Fruit fly (Drosophila melanogaster) whole organism, embryonic: ENCODE data around the gene Aldh.

ENCODE experiments used
- Atf3 ChIP-seq: fragments of 200-800 bp; sonication (Bioruptor generic); optimal IDR thresholded peaks from 3 replicates; lab custom pipeline; 2016; ENCODE audit warnings: missing biosample characterization, missing genetic modification characterization
- CG12155 ChIP-seq: fragments of 200-800 bp; sonication (Bioruptor generic); optimal IDR thresholded peaks from 3 replicates; lab custom pipeline; 2016; ENCODE audit warnings: missing biosample characterization, missing genetic modification characterization
- CG13624 ChIP-seq: fragments of 200-800 bp; sonication (Bioruptor generic); optimal IDR thresholded peaks from 2 replicates; lab custom pipeline; 2016; ENCODE audit warnings: missing biosample characterization, missing genetic modification characterization
- CG14667 ChIP-seq: fragments of 200-800 bp; sonication (Bioruptor generic); IDR thresholded peaks from 2 replicates; pipeline ENCODE4 v1.3.6; 2022; ENCODE audit warnings: missing biosample characterization, missing genetic modification characterization
- CG15479 ChIP-seq: fragments of 200-800 bp; sonication (Bioruptor generic); optimal IDR thresholded peaks from 3 replicates; lab custom pipeline; 2019; ENCODE audit warnings: missing biosample characterization, mild to moderate bottlenecking, missing genetic modification characterization, moderate library complexity
- CG17802 ChIP-seq: fragments of 200-800 bp; sonication (Bioruptor generic); optimal IDR thresholded peaks from 2 replicates; lab custom pipeline; 2018; ENCODE audit warnings: missing biosample characterization, mild to moderate bottlenecking, missing genetic modification characterization, moderate library complexity
- CG17912 ChIP-seq: fragments of 200-800 bp; sonication (Bioruptor generic); optimal IDR thresholded peaks from 2 replicates; lab custom pipeline; 2018; ENCODE audit warnings: missing biosample characterization, mild to moderate bottlenecking, missing genetic modification characterization
- CG1832 ChIP-seq: fragments of 200-800 bp; sonication (Bioruptor generic); optimal IDR thresholded peaks from 2 replicates; lab custom pipeline; 2017; ENCODE audit warnings: missing biosample characterization, mild to moderate bottlenecking, missing genetic modification characterization, inconsistent platforms
- CG18764 ChIP-seq: fragments of 200-800 bp; sonication (Bioruptor generic); optimal IDR thresholded peaks from 3 replicates; lab custom pipeline; 2016; ENCODE audit warnings: missing biosample characterization, missing genetic modification characterization
- CG34224 ChIP-seq: fragments of 200-800 bp; sonication (Bioruptor generic); IDR thresholded peaks from 3 replicates; pipeline ENCODE4 v1.3.6; 2022; ENCODE audit warnings: missing biosample characterization, missing genetic modification characterization; ENCODE audit not compliant: partially characterized antibody
- CG34376 ChIP-seq: fragments of 200-800 bp; sonication (Bioruptor generic); optimal IDR thresholded peaks from 2 replicates; lab custom pipeline; 2018; ENCODE audit warnings: missing biosample characterization, mild to moderate bottlenecking, missing genetic modification characterization
- CG3838 ChIP-seq: fragments of 200-800 bp; sonication (Bioruptor generic); optimal IDR thresholded peaks from 3 replicates; lab custom pipeline; 2016; ENCODE audit warnings: missing biosample characterization, missing genetic modification characterization
- CG4328 ChIP-seq: fragments of 200-800 bp; sonication (Bioruptor generic); optimal IDR thresholded peaks from 3 replicates; lab custom pipeline; 2017; ENCODE audit warnings: missing biosample characterization, missing genetic modification reagents, missing genetic modification characterization
- CG7271 ChIP-seq: fragments of 200-800 bp; sonication (Bioruptor generic); optimal IDR thresholded peaks from 2 replicates; lab custom pipeline; 2018; ENCODE audit warnings: missing biosample characterization, mild to moderate bottlenecking, missing genetic modification characterization, moderate library complexity
- CG7839 ChIP-seq: fragments of 200-800 bp; sonication (Bioruptor generic); optimal IDR thresholded peaks from 3 replicates; lab custom pipeline; 2018; ENCODE audit warnings: missing biosample characterization, mild to moderate bottlenecking, missing genetic modification characterization, moderate library complexity
- CG8281 ChIP-seq: fragments of 200-800 bp; sonication (Bioruptor generic); optimal IDR thresholded peaks from 2 replicates; lab custom pipeline; 2018; ENCODE audit warnings: missing biosample characterization, mild to moderate bottlenecking, missing genetic modification characterization, moderate library complexity
- CG8944 ChIP-seq: fragments of 200-800 bp; sonication (Bioruptor generic); optimal IDR thresholded peaks from 3 replicates; lab custom pipeline; 2016; ENCODE audit warnings: missing biosample characterization, missing genetic modification characterization
- CG9817 ChIP-seq: fragments of 200-800 bp; sonication (Bioruptor generic); optimal IDR thresholded peaks from 2 replicates; lab custom pipeline; 2018; ENCODE audit warnings: missing biosample characterization, mild to moderate bottlenecking, missing genetic modification characterization, moderate library complexity
- CG9932 ChIP-seq: fragments of 200-800 bp; sonication (Bioruptor generic); IDR thresholded peaks from 2 replicates; pipeline ENCODE4 v1.3.6; 2022; ENCODE audit warnings: missing biosample characterization, missing genetic modification characterization
- D19B ChIP-seq: fragments of 200-800 bp; sonication (Bioruptor generic); optimal IDR thresholded peaks from 2 replicates; lab custom pipeline; 2017; ENCODE audit warnings: missing biosample characterization, mild to moderate bottlenecking, missing genetic modification characterization
- Dbx ChIP-seq: fragments of 200-800 bp; sonication (Bioruptor generic); IDR thresholded peaks from 3 replicates; pipeline ENCODE4 v1.3.6; 2022; ENCODE audit warnings: missing biosample characterization, missing genetic modification characterization
- Dek ChIP-seq: fragments of 200-800 bp; sonication (Bioruptor generic); optimal IDR thresholded peaks from 3 replicates; lab custom pipeline; 2019; ENCODE audit warnings: missing biosample characterization, mild to moderate bottlenecking, missing genetic modification characterization, moderate library complexity
- Dp ChIP-seq: fragments of 200-800 bp; sonication (Bioruptor generic); optimal IDR thresholded peaks from 2 replicates; lab custom pipeline; 2018; ENCODE audit warnings: missing biosample characterization, mild to moderate bottlenecking, missing genetic modification characterization, moderate library complexity
- Fer1 ChIP-seq: fragments of 200-800 bp; sonication (Bioruptor generic); optimal IDR thresholded peaks from 2 replicates; lab custom pipeline; 2017; ENCODE audit warnings: missing biosample characterization, mild to moderate bottlenecking, missing genetic modification characterization
- Gug ChIP-seq: fragments of 200-800 bp; sonication (Bioruptor generic); IDR thresholded peaks from 4 replicates; pipeline ENCODE4 v1.3.6; 2022; ENCODE audit warnings: missing biosample characterization, missing genetic modification characterization
- Hr39 ChIP-seq: fragments of >200 bp; optimal IDR thresholded peaks from 2 replicates; lab custom pipeline; 2017
- Hsf ChIP-seq: fragments of 200-800 bp; sonication (Bioruptor generic); optimal IDR thresholded peaks from 3 replicates; lab custom pipeline; 2016; ENCODE audit warnings: missing biosample characterization, missing genetic modification characterization
- Max ChIP-seq: fragments of 200-800 bp; sonication (Bioruptor generic); optimal IDR thresholded peaks from 2 replicates; lab custom pipeline; 2016; ENCODE audit warnings: missing biosample characterization, mild to moderate bottlenecking, missing genetic modification characterization
- Mrtf ChIP-seq: fragments of 200-800 bp; sonication (Bioruptor generic); IDR thresholded peaks from 3 replicates; pipeline ENCODE4 v1.3.6; 2022; ENCODE audit warnings: missing biosample characterization, missing genetic modification characterization
- NFAT ChIP-seq: fragments of 200-800 bp; sonication (Bioruptor generic); IDR thresholded peaks from 2 replicates; pipeline ENCODE4 v1.3.6; 2022; ENCODE audit warnings: missing biosample characterization, missing genetic modification characterization
- Sox102F ChIP-seq: fragments of 200-800 bp; sonication (Bioruptor generic); optimal IDR thresholded peaks from 2 replicates; lab custom pipeline; 2018; ENCODE audit warnings: missing biosample characterization, mild to moderate bottlenecking, missing genetic modification characterization, moderate library complexity
- Xrp1 ChIP-seq: fragments of 200-800 bp; sonication (Bioruptor generic); IDR thresholded peaks from 2 replicates; pipeline ENCODE4 v1.3.6; 2022; ENCODE audit warnings: missing biosample characterization, missing genetic modification characterization
- aop ChIP-seq: fragments of 200-800 bp; sonication (Bioruptor generic); IDR thresholded peaks from 2 replicates; pipeline ENCODE4 v1.3.6; 2022; ENCODE audit warnings: missing biosample characterization, missing genetic modification characterization
- bbx ChIP-seq: fragments of 200-800 bp; sonication (Bioruptor generic); IDR thresholded peaks from 2 replicates; pipeline ENCODE4 v1.3.6; 2022; ENCODE audit warnings: missing biosample characterization, missing genetic modification characterization; ENCODE audit not compliant: partially characterized antibody
- ci ChIP-seq: fragments of 200-800 bp; sonication (Bioruptor generic); IDR thresholded peaks from 3 replicates; pipeline ENCODE4 v1.3.6; 2022; ENCODE audit warnings: missing biosample characterization, missing genetic modification characterization
- danr ChIP-seq: fragments of 200-800 bp; sonication (Bioruptor generic); IDR thresholded peaks from 2 replicates; pipeline ENCODE4 v1.3.6; 2022; ENCODE audit warnings: missing biosample characterization, missing genetic modification characterization
- ems ChIP-seq: fragments of 200-800 bp; sonication (Bioruptor generic); optimal IDR thresholded peaks from 3 replicates; lab custom pipeline; 2016; ENCODE audit warnings: missing biosample characterization, missing genetic modification characterization
- esg ChIP-seq: fragments of 200-800 bp; sonication (Bioruptor generic); conservative IDR thresholded peaks from 2 replicates; pipeline ENCODE4 v1.3.6; 2022; ENCODE audit warnings: missing biosample characterization, missing genetic modification characterization
- eyg ChIP-seq: fragments of 200-800 bp; sonication (Bioruptor generic); optimal IDR thresholded peaks from 3 replicates; lab custom pipeline; 2016; ENCODE audit warnings: missing biosample characterization, missing genetic modification characterization
- fd102C ChIP-seq: fragments of 200-800 bp; sonication (Bioruptor generic); optimal IDR thresholded peaks from 2 replicates; lab custom pipeline; 2018; ENCODE audit warnings: missing biosample characterization, mild to moderate bottlenecking, missing genetic modification characterization, moderate library complexity
- gem ChIP-seq: fragments of 200-800 bp; sonication (Bioruptor generic); optimal IDR thresholded peaks from 2 replicates; lab custom pipeline; 2019; ENCODE audit warnings: missing biosample characterization, mild to moderate bottlenecking, missing genetic modification characterization, moderate library complexity
- grau ChIP-seq: fragments of 200-800 bp; optimal IDR thresholded peaks from 3 replicates; lab custom pipeline; 2019; ENCODE audit warnings: missing biosample characterization, mild to moderate bottlenecking, missing genetic modification characterization, moderate library complexity
- ind ChIP-seq: fragments of 200-800 bp; sonication (Bioruptor generic); optimal IDR thresholded peaks from 3 replicates; lab custom pipeline; 2016; ENCODE audit warnings: missing biosample characterization, missing genetic modification characterization
- lab ChIP-seq: fragments of 200-800 bp; sonication (Bioruptor generic); optimal IDR thresholded peaks from 3 replicates; lab custom pipeline; 2017; ENCODE audit warnings: missing biosample characterization, missing genetic modification characterization, mild to moderate bottlenecking, moderate library complexity, missing genetic modification reagents
- lbe ChIP-seq: fragments of 200-800 bp; sonication (Bioruptor generic); optimal IDR thresholded peaks from 2 replicates; lab custom pipeline; 2016; ENCODE audit warnings: missing biosample characterization, mild to moderate bottlenecking, missing genetic modification characterization
- pros ChIP-seq: fragments of 200-800 bp; sonication (Bioruptor generic); optimal IDR thresholded peaks from 3 replicates; lab custom pipeline; 2019; ENCODE audit warnings: missing biosample characterization, mild to moderate bottlenecking, missing genetic modification characterization, moderate library complexity
- ranshi ChIP-seq: fragments of 200-800 bp; sonication (Bioruptor generic); IDR thresholded peaks from 2 replicates; pipeline ENCODE4 v1.3.6; 2022; ENCODE audit warnings: missing biosample characterization, missing genetic modification characterization
- vnd ChIP-seq: fragments of 200-800 bp; sonication (Bioruptor generic); IDR thresholded peaks from 3 replicates; pipeline ENCODE4 v1.3.6; 2022; ENCODE audit warnings: missing biosample characterization, missing genetic modification characterization; ENCODE audit not compliant: partially characterized antibody
- wdn ChIP-seq: fragments of 200-800 bp; sonication (Bioruptor generic); IDR thresholded peaks from 2 replicates; pipeline ENCODE4 v1.3.6; 2022; ENCODE audit warnings: missing biosample characterization, missing genetic modification characterization
- zfh1 ChIP-seq: fragments of 200-800 bp; sonication (Bioruptor generic); IDR thresholded peaks from 3 replicates; pipeline ENCODE4 v1.3.6; 2022; ENCODE audit warnings: missing biosample characterization, missing genetic modification characterization

Gene Aldh

dm6 chr2L:9430992-9431602, 43.9 kb downstream of the Aldh start, which contains the start of the genes FucTB and scat (continued):
- TF ChIP-seq NFAT (GFP tag; lab: Robert Waterston, UW) (peak; percentile 93), Fer1 (GFP tag; lab: Kevin White, UChicago) (peak; percentile 86), CG9932 (peak; percentile 97), Mrtf (GFP tag; lab: Robert Waterston, UW) (peak; percentile 92), Dek (tag; lab: Kevin White, UChicago) (peak; percentile 89), vnd (peak; percentile 49; the same call in 1 of the 3 replicates), pros (no peak), ranshi (GFP tag; lab: Robert Waterston, UW) (peak; percentile 87), CG7839 (tag; lab: Kevin White, UChicago) (peak; percentile 90), Dbx (GFP tag; lab: Robert Waterston, UW) (peak; percentile 94), fd102C (no peak), Atf3 (peak; percentile 58), Hsf (GFP tag; lab: Kevin White, UChicago) (peak; percentile 80), zfh1 (peak; percentile 88), Max (peak; percentile 65), ems (GFP tag; lab: Kevin White, UChicago) (peak; percentile 42), D19B (peak; percentile 80), aop (GFP tag; lab: Robert Waterston, UW) (0 out of 2 replicates have a peak, but pooled peaks have one; percentile 27), CG8281 (tag; lab: Kevin White, UChicago) (peak; percentile 73), CG12155 (GFP tag; lab: Kevin White, UChicago) (peak; percentile 88), Gug (GFP tag; lab: Robert Waterston, UW) (peak; percentile 96), Sox102F (GFP tag; lab: Kevin White, UChicago) (peak; percentile 95), ci (GFP tag; lab: Robert Waterston, UW) (peak; percentile 85), CG8944 (peak; percentile 60), danr (GFP tag; lab: Robert Waterston, UW) (peak; percentile 78), gem (tag; lab: Kevin White, UChicago) (peak; percentile 98), Xrp1 (GFP tag; lab: Robert Waterston, UW) (peak; percentile 96), bbx (GFP tag; lab: Robert Waterston, UW) (peak; percentile 23; the same call in 1 of the 2 replicates), CG18764 (peak; percentile 98), CG15479 (GFP tag; lab: Kevin White, UChicago) (peak; percentile 50), grau (tag; lab: Kevin White, UChicago) (peak; percentile 94), wdn (GFP tag; lab: Robert Waterston, UW) (peak; percentile 78), CG13624 (GFP tag; lab: Kevin White, UChicago) (peak; percentile 31), CG34376 (GFP tag; lab: Kevin White, UChicago) (peak; percentile 39), CG9817 (tag; lab: Kevin White, UChicago) (peak; percentile 94), lab (GFP tag; lab: Kevin White, UChicago) (peak; percentile 89), CG7271 (tag; lab: Kevin White, UChicago) (peak; percentile 88), lbe (GFP tag; lab: Kevin White, UChicago) (peak; percentile 87), CG17802 (tag; lab: Kevin White, UChicago) (peak; percentile 70), CG17912 (GFP tag; lab: Kevin White, UChicago) (peak; percentile 73), ind (peak; percentile 95), CG34224 (GFP tag; lab: Robert Waterston, UW) (0 out of 3 replicates have a peak, but pooled peaks have one; percentile 8), CG1832 (GFP tag; lab: Kevin White, UChicago) (no peak), Hr39 (lab: Kevin White, UChicago) (no peak), Dp (peak; percentile 69), CG3838 (GFP tag; lab: Kevin White, UChicago) (peak; percentile 35), eyg (GFP tag; lab: Kevin White, UChicago) (no peak), CG4328 (GFP tag; lab: Kevin White, UChicago) (peak; percentile 89), esg (GFP tag; lab: Robert Waterston, UW) (peak; percentile 91), CG14667 (GFP tag; lab: Robert Waterston, UW) (peak; percentile 89)
